Worm (Caenorhabditis elegans): ENCODE measurements around the gene B0391.14.

DNA sequence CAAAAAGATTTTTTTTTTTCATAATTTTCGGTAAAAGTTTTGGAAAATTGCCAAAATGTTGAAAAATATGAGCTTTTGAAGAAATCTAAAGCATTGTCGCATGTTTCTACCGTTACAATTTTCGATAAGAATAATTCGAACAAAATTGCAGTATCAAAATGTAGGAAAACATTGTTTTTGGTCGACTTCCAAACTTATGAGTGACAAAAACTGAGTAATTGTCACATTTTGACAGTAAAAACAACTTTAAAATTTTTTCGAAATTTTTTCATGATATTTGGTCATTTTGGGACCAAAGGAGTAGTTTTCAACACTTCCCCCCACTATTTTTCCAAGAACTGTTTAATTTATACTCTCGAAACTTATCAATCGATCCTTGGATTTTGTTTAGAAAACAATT, 5.1 kb downstream of the B0391.14 start, which contains the start of gene fbxa-139:
- TF ChIP-seq mml-1 (tag; optimal IDR thresholded peaks at IDR 0.05), result no peak
- no peak for TF ChIP-seq zag-1 (tag; optimal IDR thresholded peaks at IDR 0.05)
- no peak for TF ChIP-seq mdl-1 (tag; optimal IDR thresholded peaks at IDR 0.05)
- no peak for TF ChIP-seq ama-1 (optimal IDR thresholded peaks at IDR 0.05)
- no peak for TF ChIP-seq fkh-10 (GFP tag; optimal IDR thresholded peaks at IDR 0.05)
- no peak for TF ChIP-seq jun-1 (tag; optimal IDR thresholded peaks at IDR 0.05)
- no peak for TF ChIP-seq lsy-12 (tag; optimal IDR thresholded peaks at IDR 0.05)

All from whole organism, L3 larva.